Fruit fly (Drosophila melanogaster): ENCODE results near the gene CG43354.
A peak's percentile ranks its signal among the peaks of the same experiment; 100 is the strongest.

The CG43354 gene

dm6 chr2L:18309346-18309745 is at the start of gene CG43354:
CG43354 (minus strand) TSS chr2L:18309446.
- no peak for TF ChIP-seq noc (tag; optimal IDR thresholded peaks at IDR 0.05)

- no peak for TF ChIP-seq noc (tag; optimal IDR thresholded peaks at IDR 0.05)
These were observed 49.7 kb upstream of the CG43354 start, which contains the start of gene Acp36DE for dm6 chr2L:18358928-18359327. Acp36DE (minus strand) TSS chr2L:18359028.

dm6 chr2L:18358032-18358431 is 48.8 kb upstream of the CG43354 start:
- no peak for TF ChIP-seq noc (tag; optimal IDR thresholded peaks at IDR 0.05)

dm6 chr2L:18355550-18355949 is 46.3 kb upstream of the CG43354 start:
- no peak for TF ChIP-seq noc (tag; optimal IDR thresholded peaks at IDR 0.05)

- TF ChIP-seq noc (tag; optimal IDR thresholded peaks at IDR 0.05) = no peak
These were observed 43.6 kb upstream of the CG43354 start for dm6 chr2L:18352808-18353207.

dm6 chr2L:18348626-18349025 is 39.4 kb upstream of the CG43354 start:
- TF ChIP-seq noc (tag; optimal IDR thresholded peaks at IDR 0.05) = no peak

dm6 chr2L:18347950-18348349 is 38.7 kb upstream of the CG43354 start:
- no peak for TF ChIP-seq noc (tag; optimal IDR thresholded peaks at IDR 0.05)

- TF ChIP-seq noc (tag; optimal IDR thresholded peaks at IDR 0.05) = no peak
These were observed 35.9 kb upstream of the CG43354 start for dm6 chr2L:18345194-18345593.

- TF ChIP-seq noc (tag; optimal IDR thresholded peaks at IDR 0.05) = no peak
These were observed 35.1 kb upstream of the CG43354 start for dm6 chr2L:18344343-18344742.

- no peak for TF ChIP-seq noc (tag; optimal IDR thresholded peaks at IDR 0.05)
These were observed 31.7 kb upstream of the CG43354 start for dm6 chr2L:18340921-18341320.

dm6 chr2L:18336531-18336930 is 27.3 kb upstream of the CG43354 start:
- TF ChIP-seq noc (tag; optimal IDR thresholded peaks at IDR 0.05) = no peak

- TF ChIP-seq noc (tag; optimal IDR thresholded peaks at IDR 0.05) = no peak
These were observed 26.4 kb upstream of the CG43354 start for dm6 chr2L:18335641-18336040.

- no peak for TF ChIP-seq noc (tag; optimal IDR thresholded peaks at IDR 0.05)
These were observed 24.7 kb upstream of the CG43354 start for dm6 chr2L:18333831-18334437.

dm6 chr2L:18331612-18332011 is 22.4 kb upstream of the CG43354 start:
- no peak for TF ChIP-seq noc (tag; optimal IDR thresholded peaks at IDR 0.05)

dm6 chr2L:18328737-18329136 is 19.5 kb upstream of the CG43354 start:
- no peak for TF ChIP-seq noc (tag; optimal IDR thresholded peaks at IDR 0.05)

dm6 chr2L:18327592-18328078 is 18.4 kb upstream of the CG43354 start:
- TF ChIP-seq noc (tag; optimal IDR thresholded peaks at IDR 0.05) = no peak

- TF ChIP-seq noc (tag; optimal IDR thresholded peaks at IDR 0.05) = no peak
These were observed 17.8 kb upstream of the CG43354 start for dm6 chr2L:18327007-18327406.

- peak; percentile 71 for TF ChIP-seq noc (tag; optimal IDR thresholded peaks at IDR 0.05)
These were observed 15.9 kb upstream of the CG43354 start for dm6 chr2L:18325120-18325581.

All from whole organism, larva.